Worm (Caenorhabditis elegans) whole organism, dauer: ENCODE results near the gene vps-16.

Source experiments
- unc-62 ChIP-seq: sonication (generic microtip); optimal IDR thresholded peaks from 2 replicates; lab custom pipeline; 2017; ENCODE audit warnings: missing biosample characterization, missing genetic modification reagents, missing genetic modification characterization

The vps-16 gene

DNA sequence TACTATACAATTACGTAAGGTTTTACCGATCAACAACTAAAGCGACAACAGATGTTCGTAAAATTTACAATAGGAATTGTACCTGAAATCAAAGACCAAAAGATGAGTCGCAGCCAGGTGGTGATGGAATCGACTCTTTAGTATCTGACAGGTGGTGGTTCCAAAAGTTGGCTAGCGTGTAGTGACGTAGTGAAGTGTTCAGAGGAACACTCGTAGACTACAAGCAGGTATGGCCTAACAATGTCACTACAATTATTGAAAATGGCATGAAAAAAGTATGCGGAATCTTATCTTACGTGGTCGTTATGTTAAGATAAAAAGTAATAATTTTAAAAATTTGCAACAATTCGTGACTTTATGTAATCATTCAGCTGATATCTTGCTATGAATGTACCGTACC, 11.6 kb upstream of the vps-16 start:
- no peak for TF ChIP-seq unc-62 (GFP tag; lab: Kevin White, UChicago)

DNA sequence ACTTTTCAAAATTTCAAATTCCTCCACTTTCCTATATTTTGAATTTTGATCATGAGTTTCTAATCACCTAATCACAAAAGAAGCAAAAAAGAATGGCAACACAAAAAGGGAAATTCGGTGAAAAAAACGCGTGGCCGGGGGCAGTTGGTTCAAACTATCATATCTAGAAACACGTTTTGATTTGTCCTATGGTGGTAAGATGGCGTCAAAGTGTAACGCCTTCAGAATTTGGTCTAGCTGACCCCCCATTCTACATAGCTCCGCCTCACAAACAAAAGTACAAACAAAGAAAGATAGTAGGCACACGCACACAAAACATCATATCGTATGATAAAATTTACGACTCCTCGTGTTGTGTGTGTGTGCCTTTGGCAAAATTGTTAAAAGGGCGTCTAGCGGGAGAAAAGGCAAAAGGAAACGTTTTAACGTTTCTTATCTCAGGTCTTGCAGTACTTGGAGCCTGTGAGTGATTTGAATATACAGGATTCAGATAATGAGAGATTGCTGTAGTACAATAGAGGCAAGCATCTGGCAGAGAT, 11.0 kb upstream of the vps-16 start:
- no peak for TF ChIP-seq unc-62 (GFP tag; lab: Kevin White, UChicago)

DNA sequence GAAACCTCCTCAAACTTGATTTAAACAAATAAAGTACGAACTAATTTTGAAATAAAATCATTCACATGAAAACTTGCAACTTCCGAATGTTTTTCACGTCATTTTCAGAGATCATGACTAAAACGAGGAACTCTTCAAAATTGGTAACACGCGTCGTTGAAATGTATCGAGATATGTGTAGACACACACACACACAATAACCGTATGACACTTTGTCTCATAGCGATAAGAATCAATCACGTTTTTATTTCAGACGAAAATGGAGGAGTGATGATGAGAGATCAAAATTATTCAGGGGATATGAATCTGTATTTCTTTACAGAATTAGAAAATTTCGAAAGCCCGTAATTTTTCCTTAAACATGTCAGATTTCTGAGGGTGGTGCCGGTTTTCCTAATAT, 10.3 kb upstream of the vps-16 start:
- TF ChIP-seq unc-62 (GFP tag; lab: Kevin White, UChicago) = no peak

DNA sequence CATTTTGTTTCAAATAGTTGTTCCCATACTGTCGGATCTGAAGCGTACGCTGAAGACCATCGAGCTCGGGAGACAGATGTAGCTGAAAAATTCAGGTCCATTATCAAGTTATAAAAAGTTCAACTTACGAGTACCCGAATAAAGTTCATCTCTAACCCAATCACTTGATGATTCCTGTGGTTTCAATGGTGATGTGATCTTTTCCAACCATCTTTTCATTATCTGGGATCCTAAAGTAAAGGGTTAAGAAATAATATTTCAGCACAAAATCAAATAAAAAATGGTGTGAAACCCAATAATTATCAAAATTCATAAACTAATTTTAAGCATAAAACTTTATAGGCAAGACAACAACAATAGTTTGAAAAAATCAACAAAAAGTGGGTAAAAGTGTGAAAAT, 5.8 kb upstream of the vps-16 start, which contains the start of gene C05D11.8:
C05D11.8 (minus strand) TSS at position 101 of the 400 bp plus-strand sequence.
- no peak for TF ChIP-seq unc-62 (GFP tag; lab: Kevin White, UChicago)

DNA sequence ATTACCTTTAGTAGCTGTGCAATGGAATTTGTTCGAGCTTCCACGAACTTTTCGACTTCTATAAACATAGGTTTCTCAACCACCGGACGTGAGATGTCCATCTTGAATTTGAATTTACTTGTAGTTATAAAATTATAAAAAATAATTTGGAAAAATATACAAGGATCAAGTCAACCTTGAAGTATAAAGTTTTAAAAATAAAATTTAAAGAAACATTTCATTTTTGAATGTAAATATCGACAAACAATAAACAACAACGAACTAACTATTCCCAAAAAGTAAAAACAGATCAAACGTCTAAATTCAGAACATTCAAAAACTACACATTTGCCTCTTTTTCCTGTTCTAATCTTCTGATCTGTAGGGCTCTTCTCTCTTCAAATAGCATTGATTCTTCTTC, 2.2 kb upstream of the vps-16 start, which contains the start of gene popl-1:
popl-1 (minus strand) TSS at position 101 of the 400 bp plus-strand sequence.
- TF ChIP-seq unc-62 (GFP tag; lab: Kevin White, UChicago) = no peak

DNA sequence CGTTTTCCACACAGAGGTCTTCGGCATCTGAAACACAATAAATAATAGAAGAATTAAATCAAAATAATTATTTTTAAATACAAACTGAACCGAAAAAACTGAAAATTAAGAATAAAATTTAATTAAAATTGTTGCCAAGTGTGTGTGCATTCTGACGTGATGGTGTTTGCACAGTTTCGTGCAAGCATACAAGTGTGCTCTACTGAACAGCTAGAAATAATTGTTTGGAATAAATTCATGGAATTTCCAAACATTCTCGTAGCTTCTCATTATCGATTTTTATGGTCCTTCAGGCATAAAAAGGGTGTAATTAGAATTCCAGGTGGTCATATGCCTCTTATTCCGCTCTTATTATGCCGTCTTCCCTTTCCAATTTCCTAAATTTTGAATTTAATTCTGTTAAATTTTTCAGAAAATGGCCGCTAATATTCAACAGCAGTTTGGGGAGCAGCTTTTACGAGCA, 1.2 kb upstream of the vps-16 start, which contains the start of the genes mrps-17 and txdc-9:
mrps-17 (minus strand) TSS at position 33 of the 463 bp plus-strand sequence.
txdc-9 (plus strand) TSS at position 413 of the 463 bp plus-strand sequence.
- no peak for TF ChIP-seq unc-62 (GFP tag; lab: Kevin White, UChicago)

DNA sequence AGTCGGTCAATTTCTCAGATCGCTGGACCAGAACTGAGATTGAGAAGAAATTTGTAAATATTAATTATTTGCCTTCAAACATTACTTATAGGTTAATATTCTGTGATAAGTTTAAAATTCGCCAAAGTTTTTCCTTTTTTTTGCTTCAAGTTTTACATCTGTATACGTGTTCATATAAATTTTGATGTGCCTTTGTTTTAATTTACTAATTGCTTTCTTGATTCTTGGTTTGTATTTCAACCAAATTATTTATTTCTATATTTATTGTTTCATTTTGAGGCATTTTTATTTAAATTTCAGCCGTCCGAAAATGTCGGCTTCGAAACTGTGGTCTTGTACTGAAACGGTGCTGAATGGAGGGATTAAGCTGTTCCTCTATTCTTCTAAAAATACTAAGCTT, 3.3 kb downstream of the vps-16 start, which contains the start of gene C05D11.1:
C05D11.1 (plus strand) TSS at position 301 of the 400 bp plus-strand sequence.
- no peak for TF ChIP-seq unc-62 (GFP tag; lab: Kevin White, UChicago)

DNA sequence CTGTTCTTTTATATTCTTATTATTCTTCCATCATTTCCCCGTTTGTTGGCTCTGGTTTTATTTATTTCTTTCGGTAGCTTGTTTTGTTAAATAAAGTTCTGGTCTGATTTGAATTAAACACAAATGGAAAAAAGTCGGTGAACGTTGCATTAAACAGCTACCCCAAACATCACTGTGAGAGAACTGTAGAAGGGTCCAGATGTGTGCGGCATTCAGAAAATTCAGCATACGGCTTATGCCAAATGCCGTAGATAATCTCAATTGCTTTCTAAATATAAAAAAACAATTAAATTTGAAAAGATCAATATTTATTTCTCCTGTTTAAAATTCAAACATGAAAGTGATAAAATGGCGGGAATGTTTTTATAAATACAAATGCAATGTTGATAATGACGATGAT, 6.8 kb downstream of the vps-16 start:
- no peak for TF ChIP-seq unc-62 (GFP tag; lab: Kevin White, UChicago)

DNA sequence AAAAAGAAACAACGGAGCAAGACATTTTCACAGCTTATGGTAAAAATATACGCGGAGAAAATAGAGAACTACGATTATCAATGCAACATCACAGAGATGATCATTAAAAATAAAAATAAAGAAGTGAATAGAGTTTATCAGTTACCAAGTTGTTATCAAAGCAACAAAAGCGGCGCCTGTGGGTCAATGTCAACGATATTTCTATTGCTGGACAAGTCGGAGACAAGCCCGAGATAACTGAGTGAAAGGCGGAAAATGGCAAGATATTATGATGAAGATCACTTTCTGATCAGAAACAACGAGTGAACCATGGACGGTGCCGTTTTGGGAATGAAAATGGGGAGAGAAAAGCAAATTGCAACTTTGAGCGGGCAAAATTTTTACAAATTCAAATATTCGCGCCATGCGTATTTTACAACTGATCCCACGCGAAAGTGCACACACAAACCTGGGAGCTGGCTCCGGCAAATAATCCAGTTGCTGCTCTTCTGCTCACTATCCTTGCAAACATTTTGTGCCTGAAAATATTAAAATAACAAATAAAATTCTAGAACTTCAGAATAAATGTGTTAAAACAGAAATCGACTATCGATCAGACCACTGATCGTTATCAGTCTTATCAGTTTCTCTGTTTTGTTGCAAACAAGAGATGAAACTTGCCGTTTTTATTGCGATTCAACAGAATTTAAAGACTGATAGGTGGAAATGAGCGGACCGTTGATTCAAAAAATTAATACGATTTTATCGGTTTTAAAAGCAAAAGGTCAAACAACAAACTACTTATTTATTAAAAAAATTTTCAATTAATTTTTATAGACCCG, 9.5 kb downstream of the vps-16 start, which contains the start of gene mel-32:
mel-32 (minus strand) TSS at position 696 of the 821 bp plus-strand sequence.
- TF ChIP-seq unc-62 (GFP tag; lab: Kevin White, UChicago) = no peak

DNA sequence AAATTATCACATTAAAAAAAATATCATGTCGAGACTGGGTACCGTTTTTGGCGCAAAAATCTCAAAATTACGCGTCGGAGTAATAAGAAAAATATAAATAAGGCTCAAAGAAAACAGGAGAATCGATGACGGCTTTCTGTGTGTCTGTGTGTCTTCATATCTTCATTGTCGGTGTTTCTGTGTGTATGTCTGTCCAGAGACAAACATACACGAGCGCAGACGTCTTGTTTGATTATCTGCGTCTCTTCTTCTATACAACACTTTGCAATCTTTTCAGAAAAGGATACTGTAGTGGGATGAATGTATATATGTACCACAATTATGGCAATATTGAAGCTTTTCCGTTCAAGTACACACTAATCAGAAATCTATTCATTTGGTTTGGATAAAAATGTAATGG, 11.3 kb downstream of the vps-16 start, which contains the start of gene C05D11.13:
C05D11.13 (minus strand) TSS at position 252 of the 400 bp plus-strand sequence.
- no peak for TF ChIP-seq unc-62 (GFP tag; lab: Kevin White, UChicago)

DNA sequence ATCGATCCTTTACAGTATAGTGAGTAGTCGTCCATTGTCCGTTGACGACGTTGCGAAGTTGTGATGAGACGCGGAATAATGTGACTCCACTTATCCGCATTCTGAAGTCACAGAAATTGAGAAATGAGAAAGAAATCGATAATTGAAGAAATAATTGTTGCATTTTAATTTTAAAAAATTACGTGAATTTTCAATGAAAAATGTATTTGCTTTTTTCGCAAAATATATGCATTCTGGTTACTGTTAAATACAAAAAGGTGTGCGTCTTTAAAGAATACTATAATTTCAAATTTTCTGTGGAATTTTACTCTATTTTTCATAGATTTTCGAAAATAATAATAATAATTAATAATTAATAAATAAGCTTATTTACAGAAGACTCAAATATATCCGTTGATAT, 13.8 kb downstream of the vps-16 start, which contains the start of gene let-721:
let-721 (minus strand) TSS at position 101 of the 400 bp plus-strand sequence.
- TF ChIP-seq unc-62 (GFP tag; lab: Kevin White, UChicago) = no peak

DNA sequence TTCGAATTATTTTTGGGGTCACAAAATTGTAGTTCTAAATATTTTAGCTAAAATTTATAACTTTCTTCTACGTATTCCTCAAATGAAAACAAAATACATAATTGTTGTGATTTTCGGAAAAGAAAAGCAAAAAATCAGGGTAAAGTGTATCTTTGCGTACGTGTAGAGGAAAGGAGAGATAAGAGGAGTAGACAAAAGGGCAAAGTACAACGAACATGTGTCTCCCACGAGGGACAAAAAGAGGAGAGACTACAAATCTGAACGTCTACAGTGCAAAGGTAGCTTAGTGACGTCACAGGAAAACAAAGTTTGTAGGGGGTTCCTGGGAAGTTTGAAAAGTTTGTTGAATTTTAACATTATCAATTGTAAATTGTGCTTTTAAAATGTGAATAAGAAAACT, 14.5 kb downstream of the vps-16 start:
- no peak for TF ChIP-seq unc-62 (GFP tag; lab: Kevin White, UChicago)

DNA sequence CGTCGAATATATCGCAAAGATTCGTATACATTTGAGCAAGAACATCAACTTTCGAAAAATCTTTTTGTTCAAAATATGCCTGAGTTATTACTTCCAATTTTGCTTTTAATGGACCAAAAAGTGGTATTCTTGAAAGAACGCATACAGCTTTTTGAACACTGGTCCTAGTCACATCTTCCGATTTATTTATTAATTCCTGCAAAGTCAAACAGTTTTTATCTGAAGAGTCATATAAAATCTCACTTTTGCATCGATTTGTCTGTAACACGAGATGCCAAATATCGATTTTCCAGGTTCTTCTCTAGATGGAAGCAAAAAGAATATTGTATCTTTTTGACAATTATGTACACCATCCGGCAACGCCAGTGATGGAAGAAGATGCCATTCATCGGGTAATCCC, 16.8 kb downstream of the vps-16 start:
- no peak for TF ChIP-seq unc-62 (GFP tag; lab: Kevin White, UChicago)

DNA sequence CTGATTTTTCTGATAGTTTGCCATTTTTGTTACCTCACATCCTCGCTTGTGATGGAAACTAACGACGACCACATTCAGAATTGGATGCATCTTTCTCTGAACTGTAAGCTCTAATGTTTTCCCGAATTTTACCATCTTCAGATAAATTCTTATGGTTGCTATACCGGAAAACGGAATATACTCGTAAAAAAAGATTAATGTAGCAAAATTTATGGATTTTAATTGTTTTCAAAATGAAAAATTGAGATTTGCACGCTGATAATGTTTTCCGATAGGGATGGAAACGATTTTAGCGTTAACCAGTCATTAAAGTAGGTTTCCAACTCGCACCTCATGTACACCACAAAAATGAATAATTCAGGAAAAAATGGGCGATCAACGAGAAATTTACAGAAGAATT, 17.6 kb downstream of the vps-16 start, which contains the start of gene T26A5.6:
T26A5.6 (minus strand) TSS at position 101 of the 400 bp plus-strand sequence.
- no peak for TF ChIP-seq unc-62 (GFP tag; lab: Kevin White, UChicago)

DNA sequence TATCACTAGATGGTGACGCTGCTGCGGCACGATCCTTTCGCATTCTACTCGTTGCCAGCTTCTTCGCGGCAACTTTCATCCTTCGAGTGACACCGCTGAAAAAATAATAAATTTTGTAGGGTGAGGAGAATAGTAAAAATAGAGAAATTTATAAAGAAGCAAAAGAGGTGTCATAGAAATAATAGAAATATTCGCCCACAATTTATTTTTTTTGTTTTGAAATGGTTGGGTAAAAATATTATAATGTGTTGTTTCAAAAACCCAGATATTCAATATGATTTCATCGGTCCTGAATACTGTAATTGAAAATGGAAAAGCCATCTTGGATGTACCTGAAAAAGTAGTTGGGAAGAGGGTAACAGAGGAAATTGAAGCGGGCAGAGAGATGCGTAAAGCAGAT, 19.2 kb downstream of the vps-16 start, which contains the start of gene set-1:
set-1 (minus strand) TSS at position 101 of the 400 bp plus-strand sequence.
- TF ChIP-seq unc-62 (GFP tag; lab: Kevin White, UChicago) = no peak

DNA sequence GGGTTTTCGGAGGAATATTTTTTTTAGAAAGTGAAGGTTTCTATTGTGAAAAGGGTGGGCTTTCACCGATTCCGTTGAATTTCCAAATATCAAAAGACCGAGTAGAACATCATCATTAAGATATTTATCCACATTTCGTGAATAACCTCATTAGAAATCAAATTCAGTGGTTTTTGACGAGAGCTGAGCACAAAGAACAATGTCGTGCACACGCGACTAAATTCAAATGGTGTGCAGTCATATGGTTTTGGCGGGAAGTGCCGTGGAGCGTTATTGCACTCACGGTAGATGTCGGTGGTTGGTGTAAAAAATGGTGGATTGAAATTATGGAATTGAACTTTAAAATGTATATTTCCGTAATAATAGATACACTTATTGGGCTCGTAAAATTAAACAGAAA, 19.6 kb downstream of the vps-16 start:
- TF ChIP-seq unc-62 (GFP tag; lab: Kevin White, UChicago) = no peak
